Worm (Caenorhabditis elegans): Measurements from ENCODE around the gene ZK673.6.

Gene ZK673.6

DNA sequence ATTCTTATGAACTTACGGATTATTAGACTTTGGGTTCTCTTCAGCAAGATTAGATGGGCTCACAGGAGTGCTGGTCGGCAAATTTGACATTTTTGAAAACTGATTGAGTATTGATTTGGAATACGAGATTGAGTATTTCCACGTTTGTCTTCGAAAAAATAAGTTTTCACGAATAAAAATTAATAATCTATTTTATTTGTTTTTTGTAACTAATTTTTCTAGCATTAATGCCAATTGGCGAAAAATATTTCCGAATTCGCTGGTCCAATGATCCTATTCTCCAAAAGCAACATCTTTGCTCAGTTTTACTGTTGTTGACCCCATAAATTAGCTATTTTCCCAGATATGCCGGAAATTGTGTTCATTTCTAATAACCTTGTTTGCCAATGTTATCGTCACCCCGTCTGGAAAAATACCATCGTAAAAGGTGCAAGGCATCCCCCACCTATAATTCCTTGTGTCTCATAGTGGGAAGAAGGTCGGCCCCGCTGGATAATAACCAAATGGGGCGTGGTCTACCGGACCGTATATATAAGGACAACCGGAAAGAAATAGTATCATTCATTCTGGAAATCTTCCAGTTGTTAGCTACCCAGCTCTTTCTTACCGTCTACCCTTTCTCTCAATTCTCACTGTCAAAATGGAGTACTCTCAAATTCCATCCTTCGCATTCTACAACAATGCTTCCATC, at the start of gene ZK673.6, which contains the start of gene sdz-37:
TSS of gene ZK673.6 (minus strand) at position 101 of the 691 bp plus-strand sequence.
TSS of gene sdz-37 (plus strand) at position 641 of the 691 bp plus-strand sequence.
- TF ChIP-seq tab-1 (GFP tag; IDR thresholded peaks at IDR 0.05) (no peak), ref-1 (GFP tag; conservative IDR thresholded peaks at IDR 0.05) (no peak), ztf-23 (GFP tag; IDR thresholded peaks at IDR 0.05) (no peak), flt-1 (GFP tag; IDR thresholded peaks at IDR 0.05) (no peak), T22C8.4 (GFP tag; IDR thresholded peaks at IDR 0.05) (no peak), ztf-29 (GFP tag; IDR thresholded peaks at IDR 0.05) (no peak), cog-1 (tag; optimal IDR thresholded peaks at IDR 0.05) (no peak), klf-2 (GFP tag; conservative IDR thresholded peaks at IDR 0.05) (no peak), med-1 (GFP tag; optimal IDR thresholded peaks at IDR 0.05; ENCODE audit: insufficient read depth) (no peak)

DNA sequence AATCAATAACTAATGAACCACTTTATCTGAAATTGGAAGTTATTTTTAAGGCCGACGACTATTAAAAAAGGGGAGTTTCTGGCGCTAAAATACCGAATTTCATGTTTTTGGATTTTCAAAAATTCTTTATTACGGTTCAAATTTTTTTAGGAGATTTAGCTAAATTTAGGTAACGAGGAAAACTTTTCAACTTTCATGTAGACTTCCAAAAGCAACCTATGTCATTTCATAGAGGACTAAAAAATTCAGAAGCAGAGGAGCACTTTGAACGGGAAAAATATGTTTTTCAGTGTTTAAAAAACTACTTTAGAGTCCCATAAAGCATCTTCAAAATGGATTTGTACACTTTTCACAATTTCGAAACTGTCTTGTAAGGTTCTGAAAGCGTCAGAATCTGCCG, 49.2 kb upstream of the ZK673.6 start:
- no peak for TF ChIP-seq T22C8.4 (GFP tag; IDR thresholded peaks at IDR 0.05)
- TF ChIP-seq ref-1 (GFP tag; conservative IDR thresholded peaks at IDR 0.05): no peak
- TF ChIP-seq ztf-23 (GFP tag; IDR thresholded peaks at IDR 0.05): no peak
- no peak for TF ChIP-seq cog-1 (tag; optimal IDR thresholded peaks at IDR 0.05)
- TF ChIP-seq med-1 (GFP tag; optimal IDR thresholded peaks at IDR 0.05; ENCODE audit: insufficient read depth): no peak
- TF ChIP-seq klf-2 (GFP tag; conservative IDR thresholded peaks at IDR 0.05): no peak
- TF ChIP-seq tab-1 (GFP tag; IDR thresholded peaks at IDR 0.05): no peak
- TF ChIP-seq flt-1 (GFP tag; IDR thresholded peaks at IDR 0.05): no peak
- TF ChIP-seq ztf-29 (GFP tag; IDR thresholded peaks at IDR 0.05): no peak

ce11 chrII:10510242-10510641, 46.1 kb upstream of the ZK673.6 start, which contains the start of gene F59B10.3:
TSS of gene F59B10.3 (plus strand) at chrII:10510542.
- TF ChIP-seq ztf-23 (GFP tag; IDR thresholded peaks at IDR 0.05): no peak
- TF ChIP-seq klf-2 (GFP tag; conservative IDR thresholded peaks at IDR 0.05): no peak
- no peak for TF ChIP-seq tab-1 (GFP tag; IDR thresholded peaks at IDR 0.05)
- no peak for TF ChIP-seq cog-1 (tag; optimal IDR thresholded peaks at IDR 0.05)
- no peak for TF ChIP-seq med-1 (GFP tag; optimal IDR thresholded peaks at IDR 0.05; ENCODE audit: insufficient read depth)
- TF ChIP-seq ref-1 (GFP tag; conservative IDR thresholded peaks at IDR 0.05): no peak

ce11 chrII:10509746-10510145, 45.6 kb upstream of the ZK673.6 start, which contains the start of gene F59B10.2:
TSS of gene F59B10.2 (minus strand) at chrII:10509846.
- TF ChIP-seq cog-1 (tag; optimal IDR thresholded peaks at IDR 0.05): no peak
- TF ChIP-seq ztf-29 (GFP tag; IDR thresholded peaks at IDR 0.05): no peak
- no peak for TF ChIP-seq T22C8.4 (GFP tag; IDR thresholded peaks at IDR 0.05)
- no peak for TF ChIP-seq med-1 (GFP tag; optimal IDR thresholded peaks at IDR 0.05; ENCODE audit: insufficient read depth)
- no peak for TF ChIP-seq ztf-23 (GFP tag; IDR thresholded peaks at IDR 0.05)
- no peak for TF ChIP-seq tab-1 (GFP tag; IDR thresholded peaks at IDR 0.05)
- no peak for TF ChIP-seq ref-1 (GFP tag; conservative IDR thresholded peaks at IDR 0.05)
- no peak for TF ChIP-seq klf-2 (GFP tag; conservative IDR thresholded peaks at IDR 0.05)
- TF ChIP-seq flt-1 (GFP tag; IDR thresholded peaks at IDR 0.05): no peak

ce11 chrII:10507906-10508305, 43.8 kb upstream of the ZK673.6 start:
- TF ChIP-seq tab-1 (GFP tag; IDR thresholded peaks at IDR 0.05) (no peak), ztf-29 (GFP tag; IDR thresholded peaks at IDR 0.05) (no peak), klf-2 (GFP tag; conservative IDR thresholded peaks at IDR 0.05) (no peak), med-1 (GFP tag; optimal IDR thresholded peaks at IDR 0.05; ENCODE audit: insufficient read depth) (no peak), T22C8.4 (GFP tag; IDR thresholded peaks at IDR 0.05) (no peak), flt-1 (GFP tag; IDR thresholded peaks at IDR 0.05) (no peak)

- no peak for TF ChIP-seq tab-1 (GFP tag; IDR thresholded peaks at IDR 0.05)
- no peak for TF ChIP-seq ref-1 (GFP tag; conservative IDR thresholded peaks at IDR 0.05)
- TF ChIP-seq klf-2 (GFP tag; conservative IDR thresholded peaks at IDR 0.05): no peak
- no peak for TF ChIP-seq flt-1 (GFP tag; IDR thresholded peaks at IDR 0.05)
- no peak for TF ChIP-seq med-1 (GFP tag; optimal IDR thresholded peaks at IDR 0.05; ENCODE audit: insufficient read depth)
- no peak for TF ChIP-seq ztf-23 (GFP tag; IDR thresholded peaks at IDR 0.05)
- no peak for TF ChIP-seq ztf-29 (GFP tag; IDR thresholded peaks at IDR 0.05)
- TF ChIP-seq cog-1 (tag; optimal IDR thresholded peaks at IDR 0.05): no peak
- TF ChIP-seq T22C8.4 (GFP tag; IDR thresholded peaks at IDR 0.05): no peak
Observed at ce11 chrII:10505949-10506348, 41.8 kb upstream of the ZK673.6 start.

ce11 chrII:10504729-10505128, 40.6 kb upstream of the ZK673.6 start:
- no peak for TF ChIP-seq med-1 (GFP tag; optimal IDR thresholded peaks at IDR 0.05; ENCODE audit: insufficient read depth)
- no peak for TF ChIP-seq cog-1 (tag; optimal IDR thresholded peaks at IDR 0.05)
- TF ChIP-seq flt-1 (GFP tag; IDR thresholded peaks at IDR 0.05): no peak
- no peak for TF ChIP-seq T22C8.4 (GFP tag; IDR thresholded peaks at IDR 0.05)

DNA sequence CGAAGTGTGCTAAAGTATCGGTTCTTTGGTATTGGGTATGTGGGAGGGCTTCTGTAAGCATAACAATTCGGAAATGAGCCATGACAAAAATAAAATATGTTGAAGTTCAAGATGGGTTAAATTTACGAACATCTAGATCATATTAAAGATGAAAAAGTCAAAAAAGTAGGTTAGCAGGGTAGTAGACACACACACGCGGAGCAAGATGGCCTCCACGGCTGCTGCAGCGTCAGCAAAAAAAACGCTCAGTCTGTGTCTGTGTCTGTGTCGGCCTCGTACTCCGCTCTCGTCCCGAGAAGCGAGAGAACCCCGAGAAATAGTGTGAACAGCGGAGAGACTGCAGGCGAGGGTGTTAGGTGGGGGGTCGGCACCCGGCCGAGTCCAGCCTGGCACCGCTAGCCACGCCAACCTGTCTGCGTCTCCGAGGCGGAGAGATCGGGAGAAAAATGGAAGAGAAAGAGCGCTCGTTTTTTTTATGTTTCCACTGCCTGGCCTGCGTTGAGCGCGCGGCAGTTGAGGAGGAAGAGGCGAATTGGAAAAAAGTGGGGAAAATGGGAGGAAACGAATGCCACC, 38.4 kb upstream of the ZK673.6 start, which contains the start of gene myrf-1:
TSS of gene myrf-1 (minus strand) at position 51 of the 573 bp plus-strand sequence.
- peak; percentile 56; the same call in 1 of the 2 replicates for TF ChIP-seq ztf-23 (GFP tag; IDR thresholded peaks at IDR 0.05)
- TF ChIP-seq ref-1 (GFP tag; conservative IDR thresholded peaks at IDR 0.05): no peak
- 0 out of 2 replicates have a peak, but pooled peaks have one; percentile 67 for TF ChIP-seq tab-1 (GFP tag; IDR thresholded peaks at IDR 0.05)
- peak; percentile 72 for TF ChIP-seq cog-1 (tag; optimal IDR thresholded peaks at IDR 0.05)
- TF ChIP-seq ztf-29 (GFP tag; IDR thresholded peaks at IDR 0.05): no peak
- no peak for TF ChIP-seq med-1 (GFP tag; optimal IDR thresholded peaks at IDR 0.05; ENCODE audit: insufficient read depth)
- no peak for TF ChIP-seq T22C8.4 (GFP tag; IDR thresholded peaks at IDR 0.05)
- TF ChIP-seq flt-1 (GFP tag; IDR thresholded peaks at IDR 0.05): 0 out of 2 replicates have a peak, but pooled peaks have one; percentile 6
- TF ChIP-seq klf-2 (GFP tag; conservative IDR thresholded peaks at IDR 0.05): no peak

DNA sequence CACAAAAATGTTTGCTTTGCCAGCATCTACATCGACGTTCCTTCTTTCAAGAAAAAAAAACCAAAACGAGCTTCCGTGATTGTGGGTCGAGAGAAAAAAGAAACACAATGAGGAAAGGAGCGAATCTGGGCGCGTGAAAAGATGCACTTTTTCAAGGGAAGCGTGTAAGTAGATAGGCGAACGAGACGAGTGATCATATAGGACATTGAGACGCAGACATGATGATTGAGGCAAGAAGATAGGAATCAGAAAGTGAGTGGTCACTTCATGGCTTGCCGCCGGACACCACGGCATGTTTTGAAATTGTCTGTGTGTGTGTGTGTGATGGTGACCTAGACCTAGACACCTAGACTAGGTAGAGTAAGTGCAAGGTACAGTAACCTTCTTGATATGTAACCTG, 37.4 kb upstream of the ZK673.6 start:
- TF ChIP-seq ref-1 (GFP tag; conservative IDR thresholded peaks at IDR 0.05): no peak
- no peak for TF ChIP-seq ztf-29 (GFP tag; IDR thresholded peaks at IDR 0.05)
- TF ChIP-seq flt-1 (GFP tag; IDR thresholded peaks at IDR 0.05): no peak
- TF ChIP-seq med-1 (GFP tag; optimal IDR thresholded peaks at IDR 0.05; ENCODE audit: insufficient read depth): no peak
- no peak for TF ChIP-seq ztf-23 (GFP tag; IDR thresholded peaks at IDR 0.05)
- TF ChIP-seq T22C8.4 (GFP tag; IDR thresholded peaks at IDR 0.05): no peak
- no peak for TF ChIP-seq klf-2 (GFP tag; conservative IDR thresholded peaks at IDR 0.05)
- no peak for TF ChIP-seq tab-1 (GFP tag; IDR thresholded peaks at IDR 0.05)
- TF ChIP-seq cog-1 (tag; optimal IDR thresholded peaks at IDR 0.05): no peak
